Fruit fly (Drosophila melanogaster): ENCODE data around the gene Gr23a.

Gr23a gene

DNA sequence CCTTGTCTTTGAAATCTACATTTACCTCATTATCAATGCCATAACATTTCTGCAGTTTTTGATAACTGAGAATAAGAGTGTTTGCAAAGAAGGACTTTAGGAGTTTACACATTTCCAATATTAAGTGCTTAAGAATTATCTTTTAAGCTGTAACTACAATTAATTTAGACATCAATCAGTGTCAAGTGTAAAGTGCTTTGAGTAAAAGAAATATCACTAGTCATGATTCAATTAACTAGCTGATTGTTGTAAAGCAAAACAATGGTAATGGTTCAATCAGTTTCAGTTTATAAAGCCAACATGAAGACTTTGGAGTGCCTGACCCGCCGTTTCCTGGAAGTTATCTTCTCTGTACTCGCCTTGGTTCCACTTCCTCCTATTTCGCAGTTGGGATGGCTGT lies at the start of gene Gr23a:
Gene Gr23a (plus strand): TSS at position 301 of the 400 bp plus-strand sequence.
- no peak for TF ChIP-seq psq (optimal IDR thresholded peaks at IDR 0.05)
- no peak for TF ChIP-seq insv (optimal IDR thresholded peaks at IDR 0.05)
- TF ChIP-seq Myc (optimal IDR thresholded peaks at IDR 0.05) = no peak
- TF ChIP-seq h (optimal IDR thresholded peaks at IDR 0.05) = no peak
- TF ChIP-seq ttk (optimal IDR thresholded peaks at IDR 0.05) = no peak
- TF ChIP-seq Sin3A (optimal IDR thresholded peaks at IDR 0.05) = no peak

- TF ChIP-seq psq (optimal IDR thresholded peaks at IDR 0.05) (no peak), Sin3A (optimal IDR thresholded peaks at IDR 0.05) (no peak), h (optimal IDR thresholded peaks at IDR 0.05) (no peak), Myc (optimal IDR thresholded peaks at IDR 0.05) (no peak), insv (optimal IDR thresholded peaks at IDR 0.05) (no peak), ttk (optimal IDR thresholded peaks at IDR 0.05) (no peak)
These were observed 49.7 kb upstream of the Gr23a start, which contains the start of gene CG43403 for dm6 chr2L:2619887-2620286. TSS of gene CG43403 (plus strand) at chr2L:2620187.

dm6 chr2L:2623947-2624346 lies 45.7 kb upstream of the Gr23a start:
- TF ChIP-seq ttk (optimal IDR thresholded peaks at IDR 0.05) (no peak), psq (optimal IDR thresholded peaks at IDR 0.05) (no peak), Sin3A (optimal IDR thresholded peaks at IDR 0.05) (no peak), Myc (optimal IDR thresholded peaks at IDR 0.05) (no peak), h (optimal IDR thresholded peaks at IDR 0.05) (no peak), insv (optimal IDR thresholded peaks at IDR 0.05) (no peak)

- TF ChIP-seq Myc (optimal IDR thresholded peaks at IDR 0.05) (no peak), psq (optimal IDR thresholded peaks at IDR 0.05) (no peak), h (optimal IDR thresholded peaks at IDR 0.05) (no peak), Sin3A (optimal IDR thresholded peaks at IDR 0.05) (no peak), ttk (optimal IDR thresholded peaks at IDR 0.05) (no peak), insv (optimal IDR thresholded peaks at IDR 0.05) (no peak)
These were observed 42.1 kb upstream of the Gr23a start for dm6 chr2L:2627507-2627906.

- TF ChIP-seq Sin3A (optimal IDR thresholded peaks at IDR 0.05) = no peak
- no peak for TF ChIP-seq h (optimal IDR thresholded peaks at IDR 0.05)
- TF ChIP-seq ttk (optimal IDR thresholded peaks at IDR 0.05) = no peak
- no peak for TF ChIP-seq Myc (optimal IDR thresholded peaks at IDR 0.05)
- TF ChIP-seq psq (optimal IDR thresholded peaks at IDR 0.05) = no peak
- no peak for TF ChIP-seq insv (optimal IDR thresholded peaks at IDR 0.05)
These were observed 40.9 kb upstream of the Gr23a start for dm6 chr2L:2628760-2629159.

dm6 chr2L:2636326-2637001 lies 33.2 kb upstream of the Gr23a start:
- TF ChIP-seq insv (optimal IDR thresholded peaks at IDR 0.05) (no peak), h (optimal IDR thresholded peaks at IDR 0.05) (no peak), psq (optimal IDR thresholded peaks at IDR 0.05) (no peak), Myc (optimal IDR thresholded peaks at IDR 0.05) (no peak), Sin3A (optimal IDR thresholded peaks at IDR 0.05) (no peak), ttk (optimal IDR thresholded peaks at IDR 0.05) (no peak)

- no peak for TF ChIP-seq ttk (optimal IDR thresholded peaks at IDR 0.05)
- TF ChIP-seq insv (optimal IDR thresholded peaks at IDR 0.05) = no peak
- TF ChIP-seq psq (optimal IDR thresholded peaks at IDR 0.05) = no peak
- TF ChIP-seq Sin3A (optimal IDR thresholded peaks at IDR 0.05) = no peak
- TF ChIP-seq h (optimal IDR thresholded peaks at IDR 0.05) = no peak
- TF ChIP-seq Myc (optimal IDR thresholded peaks at IDR 0.05) = no peak
These were observed 32.6 kb upstream of the Gr23a start for dm6 chr2L:2637002-2637377.

DNA sequence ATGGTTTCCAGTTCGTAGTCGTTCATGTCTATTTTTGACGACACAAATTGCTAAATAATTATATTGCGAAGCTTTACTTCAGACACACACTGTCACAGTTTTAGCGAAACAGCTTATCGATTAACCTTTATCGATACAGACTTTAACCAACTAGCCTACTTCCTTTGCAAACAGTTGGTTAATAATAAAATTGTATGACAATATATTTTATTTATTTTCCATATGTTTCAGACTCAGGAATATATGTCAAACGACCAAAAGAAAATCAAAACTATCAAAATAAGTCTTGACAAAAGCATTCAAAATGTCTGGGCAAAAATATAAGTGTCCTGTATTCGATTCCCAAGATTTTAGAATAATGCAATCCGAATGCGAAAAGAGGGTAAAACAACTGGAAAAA lies 22.0 kb upstream of the Gr23a start, which contains the start of the genes CG9962 and CG43851:
Gene CG9962 (minus strand): TSS at position 101 of the 400 bp plus-strand sequence.
Gene CG43851 (plus strand): TSS at position 267 of the 400 bp plus-strand sequence.
- no peak for TF ChIP-seq psq (optimal IDR thresholded peaks at IDR 0.05)
- TF ChIP-seq Sin3A (optimal IDR thresholded peaks at IDR 0.05) = no peak
- no peak for TF ChIP-seq insv (optimal IDR thresholded peaks at IDR 0.05)
- no peak for TF ChIP-seq Myc (optimal IDR thresholded peaks at IDR 0.05)
- no peak for TF ChIP-seq ttk (optimal IDR thresholded peaks at IDR 0.05)
- TF ChIP-seq h (optimal IDR thresholded peaks at IDR 0.05) = no peak

- TF ChIP-seq Myc (optimal IDR thresholded peaks at IDR 0.05) (no peak), psq (optimal IDR thresholded peaks at IDR 0.05) (no peak), Sin3A (optimal IDR thresholded peaks at IDR 0.05) (no peak), insv (optimal IDR thresholded peaks at IDR 0.05) (no peak), h (optimal IDR thresholded peaks at IDR 0.05) (no peak), ttk (optimal IDR thresholded peaks at IDR 0.05) (no peak)
These were observed 17.3 kb upstream of the Gr23a start, which contains the start of gene CG33125 for dm6 chr2L:2652314-2652713. TSS of gene CG33125 (minus strand) at chr2L:2652414.

dm6 chr2L:2652746-2653145 lies 16.9 kb upstream of the Gr23a start, which contains the start of gene Prosbeta4R1:
TSS of gene Prosbeta4R1 (plus strand) at chr2L:2653046.
- TF ChIP-seq psq (optimal IDR thresholded peaks at IDR 0.05) (no peak), Sin3A (optimal IDR thresholded peaks at IDR 0.05) (no peak), ttk (optimal IDR thresholded peaks at IDR 0.05) (no peak), Myc (optimal IDR thresholded peaks at IDR 0.05) (no peak), insv (optimal IDR thresholded peaks at IDR 0.05) (no peak), h (optimal IDR thresholded peaks at IDR 0.05) (no peak)

- TF ChIP-seq ttk (optimal IDR thresholded peaks at IDR 0.05) (no peak), Sin3A (optimal IDR thresholded peaks at IDR 0.05) (no peak), Myc (optimal IDR thresholded peaks at IDR 0.05) (no peak), insv (optimal IDR thresholded peaks at IDR 0.05) (no peak), psq (optimal IDR thresholded peaks at IDR 0.05) (no peak)
These were observed 15.9 kb upstream of the Gr23a start, which contains the start of gene Or23a for dm6 chr2L:2653749-2654148. TSS of gene Or23a (plus strand) at chr2L:2654049.

DNA sequence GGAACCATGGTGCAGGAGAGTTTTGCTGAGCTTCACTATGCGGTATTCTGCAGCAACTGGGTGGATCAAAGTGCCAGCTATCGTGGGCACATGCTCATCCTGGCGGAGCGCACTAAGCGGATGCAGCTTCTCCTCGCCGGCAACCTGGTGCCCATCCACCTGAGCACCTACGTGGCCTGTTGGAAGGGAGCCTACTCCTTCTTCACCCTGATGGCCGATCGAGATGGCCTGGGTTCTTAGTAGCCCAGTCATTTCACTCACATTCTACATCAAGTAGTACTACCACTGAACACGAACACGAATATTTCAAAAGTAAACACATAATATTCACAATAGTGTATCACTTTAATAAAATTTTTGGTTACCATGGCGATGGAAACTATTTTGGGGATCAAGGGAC lies 14.5 kb upstream of the Gr23a start, which contains the start of gene Prosbeta4R2:
Gene Prosbeta4R2 (plus strand): TSS at position 301 of the 400 bp plus-strand sequence.
- TF ChIP-seq ttk (optimal IDR thresholded peaks at IDR 0.05) (no peak), Sin3A (optimal IDR thresholded peaks at IDR 0.05) (no peak), psq (optimal IDR thresholded peaks at IDR 0.05) (no peak), Myc (optimal IDR thresholded peaks at IDR 0.05) (no peak), h (optimal IDR thresholded peaks at IDR 0.05) (no peak), insv (optimal IDR thresholded peaks at IDR 0.05) (no peak)

All from Kc167 (cell line).